Worm (Caenorhabditis elegans) whole organism, mixed stage, embryonic: ENCODE measurements around the gene B0507.7.

Experiments
- blmp-1 ChIP-seq: fragments of 150-350 bp; optimal IDR thresholded peaks from 2 replicates; lab custom pipeline; 2014; ENCODE audit warnings: missing biosample characterization, missing genetic modification characterization
- lin-13 ChIP-seq: fragments of 150-350 bp; optimal IDR thresholded peaks from 2 replicates; lab custom pipeline; 2014; ENCODE audit warnings: missing biosample characterization, missing genetic modification characterization
- nhr-12 ChIP-seq: fragments of 150-350 bp; optimal IDR thresholded peaks from 2 replicates; lab custom pipeline; 2014; ENCODE audit warnings: missing biosample characterization, missing genetic modification characterization
- nhr-2 ChIP-seq: fragments of 150-350 bp; optimal IDR thresholded peaks from 2 replicates; lab custom pipeline; 2014; ENCODE audit warnings: missing biosample characterization, missing genetic modification characterization
- nhr-28 ChIP-seq: fragments of 150-350 bp; optimal IDR thresholded peaks from 2 replicates; lab custom pipeline; 2014; ENCODE audit warnings: missing biosample characterization, missing genetic modification characterization
- pha-4 ChIP-seq: fragments of 150-350 bp; optimal IDR thresholded peaks from 2 replicates; lab custom pipeline; 2018; ENCODE audit warnings: missing biosample characterization, missing genetic modification reagents, missing genetic modification characterization
- snpc-4 ChIP-seq: fragments of 150-350 bp; optimal IDR thresholded peaks from 2 replicates; lab custom pipeline; 2014; ENCODE audit warnings: missing biosample characterization, missing genetic modification characterization
- sptf-1 ChIP-seq: sonication (generic microtip); optimal IDR thresholded peaks from 2 replicates; lab custom pipeline; 2017; ENCODE audit warnings: mild to moderate bottlenecking, missing genetic modification characterization, moderate library complexity, missing compliant biosample characterization

DNA sequence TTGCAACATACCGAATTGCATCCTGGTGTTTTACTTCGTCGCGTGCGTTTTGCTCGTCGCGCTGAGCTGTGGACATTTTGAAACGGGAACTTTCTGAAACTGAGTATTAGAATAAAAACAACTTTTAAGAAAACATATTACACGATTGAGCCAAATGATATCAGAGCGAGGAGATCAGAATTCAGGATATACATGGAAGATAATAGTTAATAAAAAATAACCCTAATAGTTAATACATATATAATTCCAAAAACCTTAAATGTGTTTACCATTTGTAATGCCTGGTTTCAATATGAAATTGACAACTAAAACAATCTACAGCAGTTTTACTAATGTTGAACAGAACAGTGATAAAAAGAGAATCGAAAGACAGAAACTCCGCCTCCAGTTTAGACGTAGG lies 4.3 kb upstream of the B0507.7 start, which contains the start of gene B0507.8:
- TF ChIP-seq nhr-12 (tag; lab: Kevin White, UChicago) (no peak), nhr-2 (tag; lab: Kevin White, UChicago) (no peak), blmp-1 (tag; lab: Kevin White, UChicago) (no peak), snpc-4 (no peak), nhr-28 (tag; lab: Kevin White, UChicago) (no peak), lin-13 (no peak), sptf-1 (tag; lab: Kevin White, UChicago) (no peak), pha-4 (tag; lab: Kevin White, UChicago) (no peak)
